Worm (Caenorhabditis elegans) whole organism, midembryonic: ENCODE results near the gene E02H9.7.
"Not testable (repeated sequence)": the region's sequence is repeated elsewhere in the genome, so short reads cannot be mapped to it uniquely, and the experiment has no call there.

Experiments
- T22C8.4 ChIP-seq: fragments of 200-800 bp; sonication (Bioruptor generic); IDR thresholded peaks from 2 replicates; pipeline ENCODE4 v1.3.6; 2022; ENCODE audit warnings: missing genetic modification characterization, missing compliant biosample characterization
- cog-1 ChIP-seq: sonication (generic microtip); optimal IDR thresholded peaks from 2 replicates; lab custom pipeline; 2016; ENCODE audit warnings: missing genetic modification characterization, missing compliant biosample characterization
- flt-1 ChIP-seq: fragments of 200-800 bp; sonication (Bioruptor generic); IDR thresholded peaks from 2 replicates; pipeline ENCODE4 v1.3.6; 2022; ENCODE audit warnings: missing genetic modification characterization, missing compliant biosample characterization
- klf-2 ChIP-seq: fragments of 200-800 bp; sonication (Bioruptor generic); conservative IDR thresholded peaks from 2 replicates; pipeline ENCODE4 v1.3.6; 2022; ENCODE audit warnings: missing genetic modification reagents, missing genetic modification characterization, missing compliant biosample characterization
- med-1 ChIP-seq: sonication (generic microtip); optimal IDR thresholded peaks from 2 replicates; lab custom pipeline; 2017; ENCODE audit warnings: missing genetic modification characterization, mild to moderate bottlenecking, missing compliant biosample characterization, antibody characterized with exemption, missing genetic modification reagents; ENCODE audit not compliant: insufficient read depth
- ref-1 ChIP-seq: fragments of 200-800 bp; sonication (Bioruptor generic); conservative IDR thresholded peaks from 2 replicates; pipeline ENCODE4 v1.3.6; 2022; ENCODE audit warnings: missing genetic modification reagents, missing genetic modification characterization, missing compliant biosample characterization
- tab-1 ChIP-seq: fragments of 200-800 bp; sonication (Bioruptor generic); IDR thresholded peaks from 2 replicates; pipeline ENCODE4 v1.3.6; 2022; ENCODE audit warnings: missing genetic modification characterization, missing compliant biosample characterization
- ztf-23 ChIP-seq: fragments of 200-800 bp; sonication (Bioruptor generic); IDR thresholded peaks from 2 replicates; pipeline ENCODE4 v1.3.6; 2022; ENCODE audit warnings: missing genetic modification reagents, missing genetic modification characterization, missing compliant biosample characterization
- ztf-29 ChIP-seq: fragments of 200-800 bp; sonication (Bioruptor generic); IDR thresholded peaks from 2 replicates; pipeline ENCODE4 v1.3.6; 2022; ENCODE audit warnings: missing genetic modification reagents, missing genetic modification characterization, missing compliant biosample characterization

The E02H9.7 gene

ce11 chrIII:2468202-2468601, 22.7 kb upstream of the E02H9.7 start, which contains the start of the genes E02H9.9 and E02H9.1:
Gene E02H9.9, minus strand, starts transcription at chrIII:2468302.
Gene E02H9.1, plus strand, starts transcription at chrIII:2468486.
- TF ChIP-seq ztf-29, result no peak
- no peak for TF ChIP-seq klf-2 (GFP tag; lab: Robert Waterston, UW)
- TF ChIP-seq T22C8.4 (GFP tag; lab: Robert Waterston, UW), result no peak
- TF ChIP-seq cog-1 (tag; lab: Kevin White, UChicago), result no peak
- no peak for TF ChIP-seq ref-1 (GFP tag; lab: Robert Waterston, UW)
- no peak for TF ChIP-seq flt-1
- no peak for TF ChIP-seq ztf-23 (GFP tag; lab: Robert Waterston, UW)
- no peak for TF ChIP-seq tab-1
- no peak for TF ChIP-seq med-1 (GFP tag; lab: Kevin White, UChicago)

- TF ChIP-seq ztf-29; klf-2 (GFP tag; lab: Robert Waterston, UW); cog-1 (tag; lab: Kevin White, UChicago): not testable (repeated sequence)
These were observed 13.3 kb upstream of the E02H9.7 start, which contains the start of gene E02H9.3 for ce11 chrIII:2458742-2459141. Gene E02H9.3, plus strand, starts transcription at chrIII:2459042.

ce11 chrIII:2454757-2455306, 9.4 kb upstream of the E02H9.7 start, which contains the start of gene nhr-121:
Gene nhr-121, minus strand, starts transcription at chrIII:2454807.
- TF ChIP-seq ztf-23 (GFP tag; lab: Robert Waterston, UW) (no peak), cog-1 (tag; lab: Kevin White, UChicago) (no peak), klf-2 (GFP tag; lab: Robert Waterston, UW) (no peak), med-1 (GFP tag; lab: Kevin White, UChicago) (no peak), flt-1 (no peak), T22C8.4 (GFP tag; lab: Robert Waterston, UW) (no peak), tab-1 (no peak)

ce11 chrIII:2438543-2438942, 6.9 kb downstream of the E02H9.7 start, which contains the start of gene E02H9.13:
Gene E02H9.13, minus strand, starts transcription at chrIII:2438741.
- TF ChIP-seq tab-1 (no peak), flt-1 (no peak), ztf-23 (GFP tag; lab: Robert Waterston, UW) (no peak), ztf-29 (no peak), med-1 (GFP tag; lab: Kevin White, UChicago) (no peak), klf-2 (GFP tag; lab: Robert Waterston, UW) (no peak)

- not testable (repeated sequence) for TF ChIP-seq ref-1 (GFP tag; lab: Robert Waterston, UW); med-1 (GFP tag; lab: Kevin White, UChicago); cog-1 (tag; lab: Kevin White, UChicago)
These were observed 9.7 kb downstream of the E02H9.7 start, which contains the start of gene E02H9.6 for ce11 chrIII:2435805-2436204. Gene E02H9.6, plus strand, starts transcription at chrIII:2436105.

ce11 chrIII:2435373-2435772, 10.1 kb downstream of the E02H9.7 start, which contains the start of gene W04B5.6:
Gene W04B5.6, minus strand, starts transcription at chrIII:2435473.
- TF ChIP-seq ztf-23 (GFP tag; lab: Robert Waterston, UW); flt-1; klf-2 (GFP tag; lab: Robert Waterston, UW): not testable (repeated sequence)

ce11 chrIII:2432925-2433324, 12.5 kb downstream of the E02H9.7 start:
- TF ChIP-seq flt-1 (no peak), klf-2 (GFP tag; lab: Robert Waterston, UW) (no peak), ztf-23 (GFP tag; lab: Robert Waterston, UW) (no peak), T22C8.4 (GFP tag; lab: Robert Waterston, UW) (no peak), cog-1 (tag; lab: Kevin White, UChicago) (no peak), ref-1 (GFP tag; lab: Robert Waterston, UW) (no peak), tab-1 (no peak), med-1 (GFP tag; lab: Kevin White, UChicago) (no peak), ztf-29 (no peak)

ce11 chrIII:2426122-2426521, 19.4 kb downstream of the E02H9.7 start, which contains the start of gene W04B5.8:
Gene W04B5.8, plus strand, starts transcription at chrIII:2426316.
- TF ChIP-seq ztf-23 (GFP tag; lab: Robert Waterston, UW) (no peak), tab-1 (no peak), cog-1 (tag; lab: Kevin White, UChicago) (no peak), ref-1 (GFP tag; lab: Robert Waterston, UW) (no peak), flt-1 (no peak), T22C8.4 (GFP tag; lab: Robert Waterston, UW) (no peak), med-1 (GFP tag; lab: Kevin White, UChicago) (no peak), klf-2 (GFP tag; lab: Robert Waterston, UW) (no peak), ztf-29 (no peak)

ce11 chrIII:2424783-2425329, 20.6 kb downstream of the E02H9.7 start:
- TF ChIP-seq ztf-29 (no peak), tab-1 (0 out of 2 replicates have a peak, but pooled peaks have one; percentile 43)

- no peak for TF ChIP-seq tab-1
- peak; percentile 74 for TF ChIP-seq T22C8.4 (GFP tag; lab: Robert Waterston, UW)
These were observed 21.8 kb downstream of the E02H9.7 start for ce11 chrIII:2423638-2424037.
